Worm (Caenorhabditis elegans): ENCODE measurements around the gene T21C12.4.

T21C12.4 gene

ce11 chrIII:10595066-10595465 lies 37.3 kb upstream of the T21C12.4 start, which contains the start of gene Y45F3A.9:
TSS of gene Y45F3A.9 (minus strand) at chrIII:10595166.
- TF ChIP-seq elt-1 (tag; optimal IDR thresholded peaks at IDR 0.05) (no peak), lsy-2 (tag; optimal IDR thresholded peaks at IDR 0.05) (no peak), gmeb-1 (tag; optimal IDR thresholded peaks at IDR 0.05) (no peak), Y55F3AM.14 (GFP tag; optimal IDR thresholded peaks at IDR 0.05) (no peak), ztf-1 (GFP tag; conservative IDR thresholded peaks at IDR 0.05) (no peak)

ce11 chrIII:10592729-10593128 lies 34.9 kb upstream of the T21C12.4 start, which contains the start of gene Y45F3A.8:
TSS of gene Y45F3A.8 (minus strand) at chrIII:10592829.
- no peak for TF ChIP-seq zag-1 (tag; optimal IDR thresholded peaks at IDR 0.05)
- no peak for TF ChIP-seq lin-13 (GFP tag; optimal IDR thresholded peaks at IDR 0.05)
- TF ChIP-seq Y55F3AM.14 (GFP tag; optimal IDR thresholded peaks at IDR 0.05), result no peak
- no peak for TF ChIP-seq nhr-21 (tag; optimal IDR thresholded peaks at IDR 0.05)
- no peak for TF ChIP-seq crh-2 (tag; optimal IDR thresholded peaks at IDR 0.05)
- TF ChIP-seq ZK546.5 (tag; optimal IDR thresholded peaks at IDR 0.05), result no peak
- no peak for TF ChIP-seq alr-1 (tag; optimal IDR thresholded peaks at IDR 0.05)
- no peak for TF ChIP-seq nhr-6 (tag; optimal IDR thresholded peaks at IDR 0.05)
- TF ChIP-seq unc-62 (GFP tag; optimal IDR thresholded peaks at IDR 0.05), result no peak
- TF ChIP-seq mbf-1 (tag; optimal IDR thresholded peaks at IDR 0.05), result no peak
- no peak for TF ChIP-seq unc-55 (GFP tag; optimal IDR thresholded peaks at IDR 0.05)
- TF ChIP-seq R02D3.7 (tag; optimal IDR thresholded peaks at IDR 0.05), result no peak
- no peak for TF ChIP-seq ceh-82 (tag; optimal IDR thresholded peaks at IDR 0.05)
- no peak for TF ChIP-seq dmd-4 (tag; optimal IDR thresholded peaks at IDR 0.05)
- TF ChIP-seq blmp-1 (tag; optimal IDR thresholded peaks at IDR 0.05; ENCODE audit: insufficient read depth), result no peak
- no peak for TF ChIP-seq C34F6.9 (tag; optimal IDR thresholded peaks at IDR 0.05)
- no peak for TF ChIP-seq nhr-11 (tag; optimal IDR thresholded peaks at IDR 0.05)
- TF ChIP-seq ztf-4 (tag; optimal IDR thresholded peaks at IDR 0.05), result no peak

ce11 chrIII:10592074-10592473 lies 34.3 kb upstream of the T21C12.4 start:
- TF ChIP-seq ceh-82 (tag; optimal IDR thresholded peaks at IDR 0.05), result no peak
- TF ChIP-seq ztf-1 (GFP tag; conservative IDR thresholded peaks at IDR 0.05), result no peak
- no peak for TF ChIP-seq ztf-4 (tag; optimal IDR thresholded peaks at IDR 0.05)
- TF ChIP-seq aly-2 (tag; optimal IDR thresholded peaks at IDR 0.05), result no peak
- no peak for TF ChIP-seq egl-27 (tag; optimal IDR thresholded peaks at IDR 0.05)
- TF ChIP-seq nhr-77 (tag; optimal IDR thresholded peaks at IDR 0.05), result no peak
- no peak for TF ChIP-seq nhr-10 (tag; optimal IDR thresholded peaks at IDR 0.05)
- TF ChIP-seq peb-1 (tag; optimal IDR thresholded peaks at IDR 0.05), result no peak
- no peak for TF ChIP-seq nhr-11 (tag; optimal IDR thresholded peaks at IDR 0.05)
- no peak for TF ChIP-seq R02D3.7 (tag; optimal IDR thresholded peaks at IDR 0.05)
- no peak for TF ChIP-seq skn-1 (tag; optimal IDR thresholded peaks at IDR 0.05)
- no peak for TF ChIP-seq snpc-4 (tag; optimal IDR thresholded peaks at IDR 0.05)
- TF ChIP-seq sma-3 (GFP tag; optimal IDR thresholded peaks at IDR 0.05), result no peak
- TF ChIP-seq lsy-2 (tag; optimal IDR thresholded peaks at IDR 0.05), result no peak

- TF ChIP-seq F13H6.1 (tag; optimal IDR thresholded peaks at IDR 0.05), result no peak
These were observed 28.4 kb upstream of the T21C12.4 start, which contains the start of gene Y45F3A.5 for ce11 chrIII:10586243-10586642. TSS of gene Y45F3A.5 (minus strand) at chrIII:10586343.

- no peak for TF ChIP-seq zag-1 (tag; optimal IDR thresholded peaks at IDR 0.05)
- TF ChIP-seq ceh-16 (tag; optimal IDR thresholded peaks at IDR 0.05), result no peak
- TF ChIP-seq mab-5 (tag; optimal IDR thresholded peaks at IDR 0.05), result no peak
- TF ChIP-seq ZK546.5 (tag; optimal IDR thresholded peaks at IDR 0.05), result no peak
These were observed 25.7 kb upstream of the T21C12.4 start for ce11 chrIII:10583483-10583882.

ce11 chrIII:10580206-10580605 lies 22.4 kb upstream of the T21C12.4 start:
- peak; percentile 1 for TF ChIP-seq snpc-4 (tag; optimal IDR thresholded peaks at IDR 0.05)
- no peak for TF ChIP-seq elt-1 (tag; optimal IDR thresholded peaks at IDR 0.05)
